Fruit fly (Drosophila melanogaster): ENCODE measurements around the gene Smn.

Smn gene

dm6 chr3L:16582678-16583315, 1.4 kb upstream of the Smn start, which contains the start of gene Rpn12 (continued):
- TF ChIP-seq lola (GFP tag; optimal IDR thresholded peaks at IDR 0.05) (peak in 1 of 3 experiments; percentile 23), CG17912 (GFP tag; optimal IDR thresholded peaks at IDR 0.05) (no peak), CG3838 (GFP tag; optimal IDR thresholded peaks at IDR 0.05) (no peak), CG17359 (tag; optimal IDR thresholded peaks at IDR 0.05) (peak; percentile 14), CG17802 (tag; optimal IDR thresholded peaks at IDR 0.05) (no peak), Dip3 (GFP tag; optimal IDR thresholded peaks at IDR 0.05) (no peak), Opbp (GFP tag; IDR thresholded peaks at IDR 0.05; ENCODE audit: partially characterized antibody) (peak; percentile 78; the same call in 2 of the 3 replicates), CG1602 (GFP tag; optimal IDR thresholded peaks at IDR 0.05) (no peak), gsb-n (tag; optimal IDR thresholded peaks at IDR 0.05) (no peak), CG1792 (GFP tag; optimal IDR thresholded peaks at IDR 0.05) (peak; percentile 37), CG4424 (GFP tag; optimal IDR thresholded peaks at IDR 0.05) (no peak), dmrt99B (tag; optimal IDR thresholded peaks at IDR 0.05) (no peak), ac (GFP tag; optimal IDR thresholded peaks at IDR 0.05) (no peak), CG34376 (GFP tag; optimal IDR thresholded peaks at IDR 0.05) (no peak), CG3726 (GFP tag; IDR thresholded peaks at IDR 0.05) (no peak), Hr51 (GFP tag; optimal IDR thresholded peaks at IDR 0.05) (peak in 1 of 2 experiments; percentile 35), chinmo (GFP tag; IDR thresholded peaks at IDR 0.05; ENCODE audit: partially characterized antibody) (no peak), ftz-f1 (GFP tag; optimal IDR thresholded peaks at IDR 0.05) (no peak), NC2α (GFP tag; optimal IDR thresholded peaks at IDR 0.05) (no peak), ab (GFP tag; optimal IDR thresholded peaks at IDR 0.05) (no peak), ase (GFP tag; IDR thresholded peaks at IDR 0.05) (no peak), CG34224 (GFP tag; IDR thresholded peaks at IDR 0.05; ENCODE audit: partially characterized antibody) (peak; percentile 83), CG6254 (GFP tag; optimal IDR thresholded peaks at IDR 0.05) (no peak), Oli (tag; optimal IDR thresholded peaks at IDR 0.05) (no peak), wek (GFP tag; optimal IDR thresholded peaks at IDR 0.05) (no peak), cg (GFP tag; optimal IDR thresholded peaks at IDR 0.05) (no peak), Hr78 (GFP tag; optimal IDR thresholded peaks at IDR 0.05) (no peak), CG4707 (GFP tag; optimal IDR thresholded peaks at IDR 0.05) (no peak), CG4854 (GFP tag; optimal IDR thresholded peaks at IDR 0.05) (no peak), Blimp-1 (GFP tag; optimal IDR thresholded peaks at IDR 0.05) (peak; percentile 53), D19B (GFP tag; optimal IDR thresholded peaks at IDR 0.05) (no peak), abd-A (tag; optimal IDR thresholded peaks at IDR 0.05) (no peak), CG8388 (GFP tag; optimal IDR thresholded peaks at IDR 0.05) (no peak), Fer3 (tag; optimal IDR thresholded peaks at IDR 0.05) (peak; percentile 19), CG6654 (GFP tag; optimal IDR thresholded peaks at IDR 0.05) (no peak), ci (GFP tag; IDR thresholded peaks at IDR 0.05) (no peak), zen (tag; optimal IDR thresholded peaks at IDR 0.05) (peak; percentile 50), CG17385 (GFP tag; optimal IDR thresholded peaks at IDR 0.05) (no peak), MTF-1 (GFP tag; optimal IDR thresholded peaks at IDR 0.05; ENCODE audit: borderline replicate concordance) (no peak), CG10543 (GFP tag; optimal IDR thresholded peaks at IDR 0.05) (peak; percentile 54), her (GFP tag; optimal IDR thresholded peaks at IDR 0.05) (peak; percentile 35), Sox100B (GFP tag; optimal IDR thresholded peaks at IDR 0.05) (no peak), mam (GFP tag; optimal IDR thresholded peaks at IDR 0.05) (peak; percentile 62), NK7.1 (GFP tag; optimal IDR thresholded peaks at IDR 0.05) (no peak), bcd (GFP tag; optimal IDR thresholded peaks at IDR 0.05) (no peak), Side (GFP tag; optimal IDR thresholded peaks at IDR 0.05) (no peak), grau (tag; optimal IDR thresholded peaks at IDR 0.05) (peak; percentile 49), CG8944 (GFP tag; optimal IDR thresholded peaks at IDR 0.05) (no peak)

All from whole organism, embryonic.